Fruit fly (Drosophila melanogaster) whole organism: Measurements from ENCODE around the gene CG31253.
"Not testable (repeated sequence)": the region's sequence is repeated elsewhere in the genome, so short reads cannot be mapped to it uniquely, and the experiment has no call there.

Experiments
- CG8478 ChIP-seq: fragments of >200 bp; optimal IDR thresholded peaks from 2 replicates; lab custom pipeline; 2018; ENCODE audit warnings: inconsistent platforms
- EcR ChIP-seq, 2 experiments: fragments of >200 bp; optimal IDR thresholded peaks; 2 replicates each; lab custom pipeline; 2017; ENCODE audit warnings: missing biosample characterization in 2 of 2, missing genetic modification characterization in 2 of 2, missing genetic modification reagents in 2 of 2
- pan ChIP-seq: fragments of >200 bp; optimal IDR thresholded peaks from 2 replicates; lab custom pipeline; 2017
- psq ChIP-seq: fragments of >200 bp; optimal IDR thresholded peaks from 2 replicates; lab custom pipeline; 2017
- usp ChIP-seq: fragments of >200 bp; optimal IDR thresholded peaks from 2 replicates; lab custom pipeline; 2017; ENCODE audit warnings: missing biosample characterization, missing genetic modification characterization, mixed read lengths

- TF ChIP-seq psq (lab: Kevin White, UChicago); CG8478 (lab: Kevin White, UChicago); EcR (GFP tag; optimal IDR thresholded peaks at IDR 0.05; lab: Kevin White, UChicago); usp; pan (lab: Kevin White, UChicago): not testable (repeated sequence)
These were observed at the start of gene CG31253 for dm6 chr3R:27960473-27960872.
